Fruit fly (Drosophila melanogaster) whole organism, embryonic: ENCODE data around the gene CheB74a.

ENCODE experiments used
- ATbp ChIP-seq: fragments of 200-800 bp; sonication (Bioruptor generic); optimal IDR thresholded peaks from 2 replicates; lab custom pipeline; 2017; ENCODE audit warnings: missing biosample characterization, mild to moderate bottlenecking, missing genetic modification characterization, missing genetic modification reagents
- Atf6 ChIP-seq: fragments of 200-800 bp; sonication (Bioruptor generic); IDR thresholded peaks from 2 replicates; pipeline ENCODE4 v1.3.6; 2022; ENCODE audit warnings: missing biosample characterization, missing genetic modification characterization
- BtbVII ChIP-seq: fragments of 200-800 bp; sonication (Bioruptor generic); optimal IDR thresholded peaks from 3 replicates; lab custom pipeline; 2017; ENCODE audit warnings: missing biosample characterization, mild to moderate bottlenecking, missing genetic modification characterization
- CG10543 ChIP-seq: fragments of 200-800 bp; sonication (Bioruptor generic); optimal IDR thresholded peaks from 3 replicates; lab custom pipeline; 2017; ENCODE audit warnings: missing biosample characterization, mild to moderate bottlenecking, missing genetic modification characterization, moderate library complexity
- CG10654 ChIP-seq: fragments of 200-800 bp; sonication (Bioruptor generic); optimal IDR thresholded peaks from 2 replicates; lab custom pipeline; 2016; ENCODE audit warnings: missing biosample characterization, missing genetic modification characterization
- CG10959 ChIP-seq: fragments of 200-800 bp; sonication (Bioruptor generic); IDR thresholded peaks from 2 replicates; pipeline ENCODE4 v1.3.6; 2022; ENCODE audit warnings: missing biosample characterization, missing genetic modification characterization
- CG11695 ChIP-seq: fragments of 200-800 bp; sonication (Bioruptor generic); IDR thresholded peaks from 3 replicates; pipeline ENCODE4 v1.3.6; 2022; ENCODE audit warnings: missing biosample characterization, missing genetic modification characterization
- CG12769 ChIP-seq: fragments of 200-800 bp; sonication (Bioruptor generic); optimal IDR thresholded peaks from 2 replicates; lab custom pipeline; 2019; ENCODE audit warnings: missing biosample characterization, mild to moderate bottlenecking, missing genetic modification characterization, moderate library complexity
- CG13287 ChIP-seq: fragments of 200-800 bp; sonication (Bioruptor generic); IDR thresholded peaks from 2 replicates; pipeline ENCODE4 v1.3.6; 2022; ENCODE audit warnings: missing biosample characterization, missing genetic modification characterization; ENCODE audit not compliant: partially characterized antibody
- CG1529 ChIP-seq: fragments of 200-800 bp; sonication (Bioruptor generic); optimal IDR thresholded peaks from 3 replicates; lab custom pipeline; 2018; ENCODE audit warnings: missing biosample characterization, missing genetic modification characterization
- CG15514 ChIP-seq: fragments of 200-800 bp; sonication (Bioruptor generic); optimal IDR thresholded peaks from 3 replicates; lab custom pipeline; 2017; ENCODE audit warnings: missing biosample characterization, missing genetic modification characterization, mild to moderate bottlenecking, moderate library complexity, missing genetic modification reagents
- CG1603 ChIP-seq: fragments of 200-800 bp; sonication (Bioruptor generic); optimal IDR thresholded peaks from 2 replicates; lab custom pipeline; 2019; ENCODE audit warnings: missing biosample characterization, mild to moderate bottlenecking, missing genetic modification characterization, moderate library complexity
- CG17359 ChIP-seq: fragments of 200-800 bp; sonication (Bioruptor generic); optimal IDR thresholded peaks from 3 replicates; lab custom pipeline; 2018; ENCODE audit warnings: missing biosample characterization, mild to moderate bottlenecking, missing genetic modification characterization, moderate library complexity
- CG2116 ChIP-seq: fragments of 200-800 bp; sonication (Bioruptor generic); optimal IDR thresholded peaks from 3 replicates; lab custom pipeline; 2018; ENCODE audit warnings: missing biosample characterization, mild to moderate bottlenecking, missing genetic modification characterization
- CG2678 ChIP-seq: fragments of 200-800 bp; sonication (Bioruptor generic); optimal IDR thresholded peaks from 3 replicates; lab custom pipeline; 2019; ENCODE audit warnings: missing biosample characterization, mild to moderate bottlenecking, missing genetic modification characterization, moderate library complexity
- CG32767 ChIP-seq: fragments of 200-800 bp; sonication (Bioruptor generic); IDR thresholded peaks from 2 replicates; pipeline ENCODE4 v1.3.6; 2022; ENCODE audit warnings: missing biosample characterization, missing genetic modification characterization
- CG3726 ChIP-seq: fragments of 200-800 bp; sonication (Bioruptor generic); IDR thresholded peaks from 3 replicates; pipeline ENCODE4, ENCODE4 v1.3.6; 2022; ENCODE audit warnings: missing biosample characterization, missing genetic modification characterization
- CG42726 ChIP-seq: fragments of 200-800 bp; sonication (Bioruptor generic); IDR thresholded peaks from 2 replicates; pipeline ENCODE4 v1.3.6; 2022; ENCODE audit warnings: missing biosample characterization, missing genetic modification characterization; ENCODE audit not compliant: partially characterized antibody
- CG7357 ChIP-seq: fragments of 200-800 bp; sonication (Bioruptor generic); IDR thresholded peaks from 3 replicates; pipeline ENCODE4 v1.3.6; 2022; ENCODE audit warnings: missing biosample characterization, missing genetic modification characterization
- CG7745 ChIP-seq: fragments of 200-800 bp; sonication (Bioruptor generic); optimal IDR thresholded peaks from 2 replicates; lab custom pipeline; 2018; ENCODE audit warnings: missing biosample characterization, mild to moderate bottlenecking, missing genetic modification characterization, moderate library complexity
- CG8359 ChIP-seq: fragments of 200-800 bp; sonication (Bioruptor generic); optimal IDR thresholded peaks from 2 replicates; lab custom pipeline; 2017; ENCODE audit warnings: missing biosample characterization, mild to moderate bottlenecking, missing genetic modification characterization, borderline replicate concordance
- CG9609 ChIP-seq: fragments of 200-800 bp; sonication (Bioruptor generic); optimal IDR thresholded peaks from 3 replicates; lab custom pipeline; 2016; ENCODE audit warnings: missing biosample characterization, missing genetic modification characterization
- CG9817 ChIP-seq: fragments of 200-800 bp; sonication (Bioruptor generic); optimal IDR thresholded peaks from 2 replicates; lab custom pipeline; 2018; ENCODE audit warnings: missing biosample characterization, mild to moderate bottlenecking, missing genetic modification characterization, moderate library complexity
- CG9932 ChIP-seq: fragments of 200-800 bp; sonication (Bioruptor generic); IDR thresholded peaks from 2 replicates; pipeline ENCODE4 v1.3.6; 2022; ENCODE audit warnings: missing biosample characterization, missing genetic modification characterization
- CHES-1-like ChIP-seq: fragments of 200-800 bp; sonication (Bioruptor generic); optimal IDR thresholded peaks from 2 replicates; lab custom pipeline; 2016; ENCODE audit warnings: missing biosample characterization, missing genetic modification characterization
- Dfd ChIP-seq, 2 experiments: fragments of >200 bp; optimal IDR thresholded peaks; 2 replicates each; lab custom pipeline; 2017; ENCODE audit warnings: missing biosample characterization in 2 of 2, missing genetic modification characterization in 2 of 2
- Dp ChIP-seq: fragments of 200-800 bp; sonication (Bioruptor generic); optimal IDR thresholded peaks from 2 replicates; lab custom pipeline; 2018; ENCODE audit warnings: missing biosample characterization, mild to moderate bottlenecking, missing genetic modification characterization, moderate library complexity
- E2f1 ChIP-seq: fragments of 200-800 bp; sonication (Bioruptor generic); IDR thresholded peaks from 2 replicates; pipeline ENCODE4 v1.3.6; 2022; ENCODE audit warnings: missing biosample characterization, missing genetic modification characterization
- Fer3 ChIP-seq: fragments of 200-800 bp; sonication (Bioruptor generic); optimal IDR thresholded peaks from 2 replicates; lab custom pipeline; 2018; ENCODE audit warnings: missing biosample characterization, mild to moderate bottlenecking, missing genetic modification characterization, moderate library complexity
- GATAe ChIP-seq: fragments of 200-800 bp; sonication (Bioruptor generic); conservative IDR thresholded peaks from 2 replicates; pipeline ENCODE4 v1.3.6; 2022; ENCODE audit warnings: missing biosample characterization, missing genetic modification characterization
- H2.0 ChIP-seq: fragments of 200-800 bp; sonication (Bioruptor generic); IDR thresholded peaks from 2 replicates; pipeline ENCODE4 v1.3.6; 2022; ENCODE audit warnings: missing biosample characterization, missing genetic modification characterization
- HLH54F ChIP-seq: fragments of 200-800 bp; sonication (Bioruptor generic); optimal IDR thresholded peaks from 3 replicates; lab custom pipeline; 2016; ENCODE audit warnings: missing biosample characterization, missing genetic modification characterization
- Hey ChIP-seq: fragments of 200-800 bp; sonication (Bioruptor generic); optimal IDR thresholded peaks from 3 replicates; lab custom pipeline; 2018; ENCODE audit warnings: missing biosample characterization, mild to moderate bottlenecking, missing genetic modification characterization
- Jarid2 ChIP-seq: fragments of 200-800 bp; sonication (Bioruptor generic); optimal IDR thresholded peaks from 3 replicates; lab custom pipeline; 2017; ENCODE audit warnings: mild to moderate bottlenecking, missing biosample characterization, missing genetic modification reagents, missing genetic modification characterization
- ara ChIP-seq: fragments of 200-800 bp; sonication (Bioruptor generic); IDR thresholded peaks from 2 replicates; pipeline ENCODE4 v1.3.6; 2022; ENCODE audit warnings: missing biosample characterization, missing genetic modification characterization
- ci ChIP-seq: fragments of 200-800 bp; sonication (Bioruptor generic); IDR thresholded peaks from 3 replicates; pipeline ENCODE4 v1.3.6; 2022; ENCODE audit warnings: missing biosample characterization, missing genetic modification characterization
- crol ChIP-seq: fragments of 200-800 bp; sonication (Bioruptor generic); IDR thresholded peaks from 2 replicates; pipeline ENCODE4 v1.3.6; 2022; ENCODE audit warnings: missing biosample characterization, missing genetic modification characterization
- cwo ChIP-seq: fragments of 200-800 bp; sonication (Bioruptor generic); optimal IDR thresholded peaks from 3 replicates; lab custom pipeline; 2017; ENCODE audit warnings: missing biosample characterization, missing genetic modification characterization, mild to moderate bottlenecking, moderate library complexity, missing genetic modification reagents
- dm ChIP-seq: fragments of 200-800 bp; sonication (Bioruptor generic); optimal IDR thresholded peaks from 3 replicates; lab custom pipeline; 2016; ENCODE audit warnings: missing biosample characterization, missing genetic modification characterization
- dmrt11E ChIP-seq: fragments of 200-800 bp; sonication (Bioruptor generic); optimal IDR thresholded peaks from 3 replicates; lab custom pipeline; 2018; ENCODE audit warnings: missing biosample characterization, mild to moderate bottlenecking, missing genetic modification characterization, moderate library complexity
- exex ChIP-seq: fragments of 200-800 bp; sonication (Bioruptor generic); optimal IDR thresholded peaks from 4 replicates; lab custom pipeline; 2018; ENCODE audit warnings: missing biosample characterization, mild to moderate bottlenecking, missing genetic modification characterization, moderate library complexity
- gcm2 ChIP-seq: fragments of 200-800 bp; sonication (Bioruptor generic); optimal IDR thresholded peaks from 2 replicates; lab custom pipeline; 2016; ENCODE audit warnings: missing biosample characterization, missing genetic modification characterization
- jumu ChIP-seq: fragments of 200-800 bp; sonication (Bioruptor generic); optimal IDR thresholded peaks from 3 replicates; lab custom pipeline; 2016; ENCODE audit warnings: missing biosample characterization, missing genetic modification characterization
- maf-S ChIP-seq: fragments of 200-800 bp; sonication (Bioruptor generic); optimal IDR thresholded peaks from 2 replicates; lab custom pipeline; 2016; ENCODE audit warnings: missing biosample characterization, missing genetic modification characterization
- sna ChIP-seq: fragments of 200-800 bp; sonication (Bioruptor generic); IDR thresholded peaks from 2 replicates; pipeline ENCODE4 v1.3.6; 2022; ENCODE audit warnings: missing biosample characterization, missing genetic modification characterization; ENCODE audit not compliant: partially characterized antibody
- sug ChIP-seq: fragments of 200-800 bp; optimal IDR thresholded peaks from 2 replicates; lab custom pipeline; 2019; ENCODE audit warnings: missing biosample characterization, mild to moderate bottlenecking, missing genetic modification characterization, moderate library complexity
- tin ChIP-seq: fragments of 200-800 bp; sonication (Bioruptor generic); optimal IDR thresholded peaks from 3 replicates; lab custom pipeline; 2016; ENCODE audit warnings: missing biosample characterization, missing genetic modification characterization
- vvl ChIP-seq: fragments of 200-800 bp; sonication (Bioruptor generic); IDR thresholded peaks from 2 replicates; pipeline ENCODE4 v1.3.6; 2022; ENCODE audit warnings: missing biosample characterization, missing genetic modification characterization
- zen2 ChIP-seq: fragments of 200-800 bp; sonication (Bioruptor generic); IDR thresholded peaks from 3 replicates; pipeline ENCODE4 v1.3.6; 2022; ENCODE audit warnings: missing biosample characterization, missing genetic modification characterization; ENCODE audit not compliant: partially characterized antibody

CheB74a gene

DNA sequence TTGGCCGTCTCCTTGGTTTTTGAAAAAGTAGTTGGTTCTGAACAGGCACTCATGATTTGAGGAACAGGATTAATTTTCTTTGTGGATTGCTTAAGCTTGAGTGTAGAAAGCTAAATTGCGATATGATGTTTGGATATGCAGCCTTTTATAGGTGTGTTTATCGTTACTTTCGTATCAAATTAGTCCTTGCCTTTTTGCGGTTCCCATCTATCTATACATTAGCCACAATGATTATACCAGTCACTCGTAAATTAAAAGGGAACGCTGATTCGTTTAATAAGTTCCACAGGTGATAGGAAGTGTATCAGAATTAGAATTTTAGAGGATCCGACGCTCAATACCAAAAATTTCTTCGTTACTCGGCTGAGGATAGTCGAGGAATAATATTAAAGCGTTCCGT lies 27.1 kb upstream of the CheB74a start, which contains the start of gene CG6034:
Gene CG6034, minus strand, starts transcription at position 101 of the 400 bp plus-strand sequence.
- TF ChIP-seq Hey (tag; lab: Kevin White, UChicago) = no peak
- TF ChIP-seq HLH54F (GFP tag; lab: Kevin White, UChicago) = no peak
- no peak for TF ChIP-seq H2.0 (GFP tag; lab: Robert Waterston, UW)
- no peak for TF ChIP-seq Jarid2 (GFP tag; lab: Kevin White, UChicago)
- TF ChIP-seq CG10654 (GFP tag; lab: Kevin White, UChicago) = no peak
- TF ChIP-seq CG11695 (GFP tag; lab: Robert Waterston, UW) = no peak
- TF ChIP-seq CG8359 = no peak
- TF ChIP-seq CG10959 (GFP tag; lab: Robert Waterston, UW) = no peak
- TF ChIP-seq CHES-1-like (GFP tag; lab: Kevin White, UChicago) = no peak
- no peak for TF ChIP-seq crol (GFP tag; lab: Robert Waterston, UW)
- no peak for TF ChIP-seq vvl
- no peak for TF ChIP-seq CG2116 (GFP tag; lab: Kevin White, UChicago)
- no peak for TF ChIP-seq ara
- TF ChIP-seq CG9609 (GFP tag; lab: Kevin White, UChicago) = no peak

- TF ChIP-seq gcm2 (GFP tag; lab: Kevin White, UChicago) = no peak
- no peak for TF ChIP-seq CG1603
- no peak for TF ChIP-seq dmrt11E (tag; lab: Kevin White, UChicago)
- peak; percentile 86 for TF ChIP-seq exex (tag; lab: Kevin White, UChicago)
- peak; percentile 77 for TF ChIP-seq cwo
- peak; percentile 70 for TF ChIP-seq sug
- TF ChIP-seq Dp (GFP tag; lab: Kevin White, UChicago) = no peak
- TF ChIP-seq dm (GFP tag; lab: Kevin White, UChicago) = no peak
- no peak for TF ChIP-seq CG15514 (GFP tag; lab: Kevin White, UChicago)
- no peak for TF ChIP-seq E2f1 (GFP tag; lab: Robert Waterston, UW)
These were observed 22.9 kb upstream of the CheB74a start for dm6 chr3L:17742531-17742930.

DNA sequence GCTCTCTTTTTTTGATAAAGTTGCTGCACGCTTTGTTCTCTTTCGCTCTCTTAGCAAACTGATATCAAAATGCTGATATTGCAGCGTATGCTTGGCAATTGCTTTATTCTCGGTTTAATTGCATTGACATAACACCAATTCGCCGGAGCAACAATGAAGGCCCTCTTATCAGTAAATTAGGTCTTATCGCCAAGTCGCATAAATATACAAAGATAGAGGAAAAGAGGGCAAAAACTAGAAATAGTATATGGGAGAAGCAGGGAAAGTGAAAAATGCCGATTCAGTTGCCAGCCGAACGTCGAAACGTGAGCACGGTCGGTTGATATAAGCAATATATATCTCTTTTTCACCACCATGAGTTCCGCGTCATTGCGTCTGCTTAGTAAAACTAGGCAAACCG lies 20.8 kb upstream of the CheB74a start, which contains the start of gene CG7460:
Gene CG7460, plus strand, starts transcription at position 70 of the 400 bp plus-strand sequence.
- TF ChIP-seq maf-S (GFP tag; lab: Kevin White, UChicago) (no peak), GATAe (GFP tag; lab: Robert Waterston, UW) (peak; percentile 43; the same call in 1 of the 2 replicates), Atf6 (GFP tag; lab: Robert Waterston, UW) (no peak), sna (peak; percentile 28; the same call in 1 of the 2 replicates), CG7745 (tag; lab: Kevin White, UChicago) (no peak), CG13287 (peak; percentile 18; the same call in 1 of the 2 replicates), CG12769 (tag; lab: Kevin White, UChicago) (peak; percentile 71), jumu (GFP tag; lab: Kevin White, UChicago) (no peak), Dfd (GFP tag; optimal IDR thresholded peaks at IDR 0.05; lab: Kevin White, UChicago) (no peak), CG3726 (GFP tag; lab: Robert Waterston, UW) (no peak), tin (GFP tag; lab: Kevin White, UChicago) (no peak), CG17359 (tag; lab: Kevin White, UChicago) (peak; percentile 34), Fer3 (tag; lab: Kevin White, UChicago) (no peak), CG2678 (tag; lab: Kevin White, UChicago) (peak; percentile 31), zen2 (GFP tag; lab: Robert Waterston, UW) (0 out of 3 replicates have a peak, but pooled peaks have one; percentile 55), BtbVII (GFP tag; lab: Kevin White, UChicago) (peak; percentile 31), CG1529 (peak; percentile 15), CG9817 (tag; lab: Kevin White, UChicago) (no peak), CG7357 (GFP tag; lab: Robert Waterston, UW) (no peak), CG42726 (GFP tag; lab: Robert Waterston, UW) (no peak), CG9932 (GFP tag; lab: Robert Waterston, UW) (no peak), CG32767 (GFP tag; lab: Robert Waterston, UW) (no peak), ci (peak; percentile 56; the same call in 2 of the 3 replicates), CG10543 (GFP tag; lab: Kevin White, UChicago) (no peak), ATbp (GFP tag; lab: Kevin White, UChicago) (peak; percentile 41)
